Worm (Caenorhabditis elegans) whole organism, L4/young adult: ENCODE results near the gene C25D7.10.

Source experiments
- dao-5 ChIP-seq: sonication (generic microtip); optimal IDR thresholded peaks from 2 replicates; lab custom pipeline; 2016; ENCODE audit warnings: missing genotype, missing genetic modification characterization, moderate library complexity, missing compliant biosample characterization
- him-1 ChIP-seq: sonication (generic microtip); optimal IDR thresholded peaks from 2 replicates; lab custom pipeline; 2016; ENCODE audit warnings: missing genotype, missing genetic modification reagents, missing genetic modification characterization, missing compliant biosample characterization

ce11 chrV:15055873-15056272, 11.4 kb upstream of the C25D7.10 start, which contains the start of gene C25D7.16:
- no peak for TF ChIP-seq him-1 (tag; lab: Kevin White, UChicago)
- TF ChIP-seq dao-5 (tag; lab: Kevin White, UChicago) = no peak
